1 worm cellular context compared by ENCODE assay signal in genomic region chrIV:10420440-10420839, ce11.
TF ChIP-seq lines count a peak whose summit lies in the region.

No protein-coding gene starts in this region.

TF ChIP-seq in whole organism, L4 larva, 104 proteins besides CTCF, POLR2A, EP300 and RAD21 (continued from another document):
- TF ChIP-seq zip-2 (tag; optimal IDR thresholded peaks at IDR 0.05; lab: Kevin White, UChicago) = no peak
- TF ChIP-seq duxl-1 (tag; optimal IDR thresholded peaks at IDR 0.05; lab: Kevin White, UChicago; ENCODE audit: poor library complexity) = no peak
- no peak for TF ChIP-seq Y5F2A.4 (GFP tag; optimal IDR thresholded peaks at IDR 0.05; lab: Kevin White, UChicago)
- no peak for TF ChIP-seq mdt-29 (GFP tag; IDR thresholded peaks at IDR 0.05; lab: Robert Waterston, UW)
- TF ChIP-seq ceh-28 (tag; optimal IDR thresholded peaks at IDR 0.05; lab: Kevin White, UChicago) = no peak
- no peak for TF ChIP-seq lin-29 (GFP tag; IDR thresholded peaks at IDR 0.05; lab: Robert Waterston, UW)
- no peak for TF ChIP-seq mes-2 (tag; optimal IDR thresholded peaks at IDR 0.05; lab: Kevin White, UChicago; ENCODE audit: poor library complexity, severe bottlenecking)
- peak; percentile 71 for TF ChIP-seq php-3 (GFP tag; IDR thresholded peaks at IDR 0.05; lab: Robert Waterston, UW)
- TF ChIP-seq mep-1 (tag; optimal IDR thresholded peaks at IDR 0.05; lab: Kevin White, UChicago) = no peak
- TF ChIP-seq daf-12 (tag; optimal IDR thresholded peaks at IDR 0.05; lab: Kevin White, UChicago) = no peak
- TF ChIP-seq ceh-62 (tag; optimal IDR thresholded peaks at IDR 0.05; lab: Kevin White, UChicago) = no peak
- no peak for TF ChIP-seq T26A8.4 (GFP tag; IDR thresholded peaks at IDR 0.05; lab: Robert Waterston, UW)
- TF ChIP-seq daf-16 (GFP tag; optimal IDR thresholded peaks at IDR 0.05; lab: Kevin White, UChicago) = no peak
- peak; percentile 76 for TF ChIP-seq daf-16 (tag; optimal IDR thresholded peaks at IDR 0.05; lab: Kevin White, UChicago)
- no peak for TF ChIP-seq F37D6.2 (tag; optimal IDR thresholded peaks at IDR 0.05; lab: Kevin White, UChicago)
- no peak for TF ChIP-seq ceh-82 (tag; optimal IDR thresholded peaks at IDR 0.05; lab: Kevin White, UChicago)
- no peak for TF ChIP-seq snpc-4 (tag; optimal IDR thresholded peaks at IDR 0.05; lab: Kevin White, UChicago)
- no peak for TF ChIP-seq spr-1 (tag; optimal IDR thresholded peaks at IDR 0.05; lab: Kevin White, UChicago)
- TF ChIP-seq lsy-2 (tag; optimal IDR thresholded peaks at IDR 0.05; lab: Kevin White, UChicago) = no peak
- TF ChIP-seq ceh-32 (tag; optimal IDR thresholded peaks at IDR 0.05; lab: Kevin White, UChicago; ENCODE audit: poor library complexity) = no peak
- peak; percentile 1 for TF ChIP-seq nhr-6 (tag; optimal IDR thresholded peaks at IDR 0.05; lab: Kevin White, UChicago)
- TF ChIP-seq arid-1 (GFP tag; conservative IDR thresholded peaks at IDR 0.05; lab: Robert Waterston, UW) = no peak
- TF ChIP-seq unc-39 (tag; optimal IDR thresholded peaks at IDR 0.05; lab: Kevin White, UChicago) = no peak
- TF ChIP-seq daf-8 (GFP tag; IDR thresholded peaks at IDR 0.05; lab: Robert Waterston, UW) = no peak
- TF ChIP-seq cey-2 (tag; optimal IDR thresholded peaks at IDR 0.05; lab: Kevin White, UChicago; ENCODE audit: borderline replicate concordance, insufficient read depth) = no peak
- TF ChIP-seq gei-8 (GFP tag; optimal IDR thresholded peaks at IDR 0.05; lab: Kevin White, UChicago) = no peak
- TF ChIP-seq R02D3.7 (tag; optimal IDR thresholded peaks at IDR 0.05; lab: Kevin White, UChicago) = no peak
- no peak for TF ChIP-seq mxl-2 (GFP tag; conservative IDR thresholded peaks at IDR 0.05; lab: Robert Waterston, UW)
- peak; percentile 67 for TF ChIP-seq nhr-28 (tag; optimal IDR thresholded peaks at IDR 0.05; lab: Kevin White, UChicago)
- TF ChIP-seq nhr-76 (tag; optimal IDR thresholded peaks at IDR 0.05; lab: Kevin White, UChicago) = no peak
- TF ChIP-seq nhr-25 (tag; optimal IDR thresholded peaks at IDR 0.05; lab: Kevin White, UChicago; ENCODE audit: borderline replicate concordance, insufficient read depth) = no peak
- no peak for TF ChIP-seq hif-1 (tag; optimal IDR thresholded peaks at IDR 0.05; lab: Kevin White, UChicago)
- no peak for TF ChIP-seq ztf-11 (tag; optimal IDR thresholded peaks at IDR 0.05; lab: Kevin White, UChicago)
TF ChIP-seq in whole organism, L4 larva: peak in this region for 9.
